Worm (Caenorhabditis elegans): ENCODE measurements around the gene rsp-6.

ce11 chrIV:7785506-7786065 lies 5.4 kb downstream of the rsp-6 start, which contains the start of gene tag-322:
- TF ChIP-seq aly-1 (tag; optimal IDR thresholded peaks at IDR 0.05): no peak
- TF ChIP-seq scrt-1 (GFP tag; IDR thresholded peaks at IDR 0.05): no peak
- no peak for TF ChIP-seq ama-1 (optimal IDR thresholded peaks at IDR 0.05)
- no peak for TF ChIP-seq ceh-36 (tag; optimal IDR thresholded peaks at IDR 0.05)
- no peak for TF ChIP-seq sea-1 (GFP tag; conservative IDR thresholded peaks at IDR 0.05)
- no peak for TF ChIP-seq hmg-4 (GFP tag; optimal IDR thresholded peaks at IDR 0.05)
- TF ChIP-seq tbx-11 (GFP tag; IDR thresholded peaks at IDR 0.05): no peak
- TF ChIP-seq flt-1 (GFP tag; IDR thresholded peaks at IDR 0.05): no peak
- no peak for TF ChIP-seq F13C5.2 (tag; optimal IDR thresholded peaks at IDR 0.05)
